Fruit fly (Drosophila melanogaster): ENCODE results near the gene Sfp36F.

Gene Sfp36F

dm6 chr2L:18312309-18312708, 20.0 kb downstream of the Sfp36F start (continued):
- TF ChIP-seq CG16863 (GFP tag; optimal IDR thresholded peaks at IDR 0.05), result peak; percentile 5
- no peak for TF ChIP-seq CG4360 (GFP tag; IDR thresholded peaks at IDR 0.05)
- TF ChIP-seq CG9609 (GFP tag; optimal IDR thresholded peaks at IDR 0.05), result peak; percentile 32
- TF ChIP-seq CG7963 (GFP tag; IDR thresholded peaks at IDR 0.05; ENCODE audit: partially characterized antibody), result no peak
- no peak for TF ChIP-seq ara (GFP tag; IDR thresholded peaks at IDR 0.05)
- TF ChIP-seq mld (GFP tag; IDR thresholded peaks at IDR 0.05; ENCODE audit: partially characterized antibody), result no peak
- no peak for TF ChIP-seq CG10462 (GFP tag; optimal IDR thresholded peaks at IDR 0.05)
- no peak for TF ChIP-seq Rx (GFP tag; IDR thresholded peaks at IDR 0.05)
- no peak for TF ChIP-seq fd102C (GFP tag; optimal IDR thresholded peaks at IDR 0.05)
- no peak for TF ChIP-seq CG1792 (GFP tag; optimal IDR thresholded peaks at IDR 0.05)
- TF ChIP-seq tup (GFP tag; optimal IDR thresholded peaks at IDR 0.05), result no peak
- no peak for TF ChIP-seq sima (GFP tag; optimal IDR thresholded peaks at IDR 0.05)
- no peak for TF ChIP-seq Max (GFP tag; optimal IDR thresholded peaks at IDR 0.05)
- no peak for TF ChIP-seq CG1024 (GFP tag; IDR thresholded peaks at IDR 0.05)
- TF ChIP-seq CG3407 (GFP tag; optimal IDR thresholded peaks at IDR 0.05), result peak; percentile 33
- TF ChIP-seq luna (GFP tag; optimal IDR thresholded peaks at IDR 0.05), result no peak
- no peak for TF ChIP-seq B-H1 (GFP tag; IDR thresholded peaks at IDR 0.05)
- TF ChIP-seq stwl (tag; optimal IDR thresholded peaks at IDR 0.05), result no peak
- no peak for TF ChIP-seq CG10274 (GFP tag; optimal IDR thresholded peaks at IDR 0.05)
- no peak for TF ChIP-seq CG9797 (GFP tag; optimal IDR thresholded peaks at IDR 0.05)
- peak; percentile 17 for TF ChIP-seq nau (GFP tag; optimal IDR thresholded peaks at IDR 0.05)
- TF ChIP-seq Eip74EF (GFP tag; optimal IDR thresholded peaks at IDR 0.05), result peak in 1 of 2 experiments; percentile 24
- no peak for TF ChIP-seq CG32772 (GFP tag; IDR thresholded peaks at IDR 0.05)
- TF ChIP-seq trh (GFP tag; optimal IDR thresholded peaks at IDR 0.05), result no peak
- no peak for TF ChIP-seq CG2120 (GFP tag; optimal IDR thresholded peaks at IDR 0.05)
- no peak for TF ChIP-seq zfh1 (GFP tag; IDR thresholded peaks at IDR 0.05)
- TF ChIP-seq CG17385 (GFP tag; optimal IDR thresholded peaks at IDR 0.05), result no peak
- TF ChIP-seq CG2202 (tag; optimal IDR thresholded peaks at IDR 0.05), result peak; percentile 38
- no peak for TF ChIP-seq zf30C (GFP tag; optimal IDR thresholded peaks at IDR 0.05)
- peak; percentile 15 for TF ChIP-seq kay (GFP tag; optimal IDR thresholded peaks at IDR 0.05)
- TF ChIP-seq Kr (GFP tag; optimal IDR thresholded peaks at IDR 0.05), result no peak
- TF ChIP-seq CG4820 (GFP tag; optimal IDR thresholded peaks at IDR 0.05), result peak; percentile 37
- no peak for TF ChIP-seq Dll (GFP tag; IDR thresholded peaks at IDR 0.05; ENCODE audit: partially characterized antibody)
- TF ChIP-seq E2f1 (GFP tag; IDR thresholded peaks at IDR 0.05), result no peak
- no peak for TF ChIP-seq CG34224 (GFP tag; IDR thresholded peaks at IDR 0.05; ENCODE audit: partially characterized antibody)
- no peak for TF ChIP-seq ranshi (GFP tag; IDR thresholded peaks at IDR 0.05)
- no peak for TF ChIP-seq Sry-β (GFP tag; optimal IDR thresholded peaks at IDR 0.05)
- no peak for TF ChIP-seq gro (GFP tag; optimal IDR thresholded peaks at IDR 0.05)
- no peak for TF ChIP-seq fu2 (GFP tag; optimal IDR thresholded peaks at IDR 0.05)
- TF ChIP-seq hth (optimal IDR thresholded peaks at IDR 0.05), result no peak
- TF ChIP-seq Doc3 (GFP tag; IDR thresholded peaks at IDR 0.05; ENCODE audit: partially characterized antibody), result no peak
- TF ChIP-seq chif (GFP tag; optimal IDR thresholded peaks at IDR 0.05), result peak; percentile 5 to 58
- TF ChIP-seq HLH3B (GFP tag; IDR thresholded peaks at IDR 0.05), result no peak
- peak; percentile 44 for TF ChIP-seq tin (GFP tag; optimal IDR thresholded peaks at IDR 0.05)
- peak; percentile 45 for TF ChIP-seq Lhr (GFP tag; optimal IDR thresholded peaks at IDR 0.05)
- TF ChIP-seq lov (optimal IDR thresholded peaks at IDR 0.05), result no peak
- no peak for TF ChIP-seq lov (GFP tag; IDR thresholded peaks at IDR 0.05)
- peak; percentile 3 for TF ChIP-seq jumu (GFP tag; optimal IDR thresholded peaks at IDR 0.05)
- no peak for TF ChIP-seq pita (GFP tag; optimal IDR thresholded peaks at IDR 0.05)
- no peak for TF ChIP-seq usp (GFP tag; optimal IDR thresholded peaks at IDR 0.05)
- TF ChIP-seq CG10321 (GFP tag; IDR thresholded peaks at IDR 0.05), result no peak
- no peak for TF ChIP-seq CG11398 (GFP tag; optimal IDR thresholded peaks at IDR 0.05)
- TF ChIP-seq ftz-f1 (GFP tag; optimal IDR thresholded peaks at IDR 0.05), result no peak
